Worm (Caenorhabditis elegans) whole organism, L3 larva: Measurements from ENCODE around the gene syd-1.
A peak's percentile ranks its signal among the peaks of the same experiment; 100 is the strongest.

Experiments used
- R02D3.7 ChIP-seq: fragments of 150-350 bp; optimal IDR thresholded peaks from 2 replicates; lab custom pipeline; 2014; ENCODE audit warnings: missing biosample characterization, missing genetic modification characterization
- aly-2 ChIP-seq: fragments of 150-350 bp; optimal IDR thresholded peaks from 2 replicates; lab custom pipeline; 2014; ENCODE audit warnings: missing biosample characterization, missing genetic modification characterization
- ama-1 ChIP-seq: fragments of 150-350 bp; optimal IDR thresholded peaks from 2 replicates; lab custom pipeline; 2018
- ceh-16 ChIP-seq: sonication (generic microtip); optimal IDR thresholded peaks from 2 replicates; lab custom pipeline; 2017; ENCODE audit warnings: missing biosample characterization, missing genetic modification characterization
- ceh-28 ChIP-seq: fragments of 150-350 bp; optimal IDR thresholded peaks from 2 replicates; lab custom pipeline; 2014; ENCODE audit warnings: missing biosample characterization, missing genetic modification reagents, missing genetic modification characterization
- ceh-82 ChIP-seq: fragments of 150-350 bp; optimal IDR thresholded peaks from 2 replicates; lab custom pipeline; 2014; ENCODE audit warnings: missing biosample characterization, missing genetic modification characterization
- ceh-9 ChIP-seq: sonication (generic microtip); optimal IDR thresholded peaks from 2 replicates; lab custom pipeline; 2018; ENCODE audit warnings: missing biosample characterization, missing genetic modification characterization
- daf-12 ChIP-seq: fragments of 150-350 bp; optimal IDR thresholded peaks from 2 replicates; lab custom pipeline; 2014; ENCODE audit warnings: missing biosample characterization, missing genetic modification reagents, missing genetic modification characterization
- egl-27 ChIP-seq: sonication (generic microtip); optimal IDR thresholded peaks from 4 replicates; lab custom pipeline; 2017; ENCODE audit warnings: missing biosample characterization, missing genetic modification reagents, missing genetic modification characterization
- egl-5 ChIP-seq: fragments of 150-350 bp; optimal IDR thresholded peaks from 2 replicates; lab custom pipeline; 2017; ENCODE audit warnings: missing biosample characterization, missing genetic modification reagents, missing genetic modification characterization, inconsistent platforms
- elt-1 ChIP-seq: fragments of 150-350 bp; optimal IDR thresholded peaks from 2 replicates; lab custom pipeline; 2014; ENCODE audit warnings: missing biosample characterization, missing genetic modification characterization
- elt-2 ChIP-seq: sonication (generic microtip); optimal IDR thresholded peaks from 2 replicates; lab custom pipeline; 2016; ENCODE audit warnings: missing genetic modification reagents, mild to moderate bottlenecking, missing genetic modification characterization, missing compliant biosample characterization
- eor-1 ChIP-seq, 2 experiments: fragments of 150-350 bp; optimal IDR thresholded peaks; 2 replicates each; lab custom pipeline; 2014 to 2018; ENCODE audit warnings: missing biosample characterization in 2 of 2, missing genetic modification characterization in 2 of 2
- fkh-10 ChIP-seq: sonication (generic microtip); optimal IDR thresholded peaks from 2 replicates; lab custom pipeline; 2017; ENCODE audit warnings: missing biosample characterization, missing genetic modification reagents, missing genetic modification characterization
- fkh-2 ChIP-seq: fragments of 150-350 bp; optimal IDR thresholded peaks from 2 replicates; lab custom pipeline; 2014; ENCODE audit warnings: missing biosample characterization, missing genetic modification reagents, missing genetic modification characterization
- fos-1 ChIP-seq: fragments of 150-350 bp; optimal IDR thresholded peaks from 2 replicates; lab custom pipeline; 2014; ENCODE audit warnings: missing biosample characterization, missing genetic modification characterization
- hmg-11 ChIP-seq: sonication (generic microtip); optimal IDR thresholded peaks from 2 replicates; lab custom pipeline; 2016; ENCODE audit warnings: missing genetic modification characterization, missing compliant biosample characterization
- jun-1 ChIP-seq: fragments of 150-350 bp; optimal IDR thresholded peaks from 2 replicates; lab custom pipeline; 2014; ENCODE audit warnings: missing biosample characterization, missing genetic modification reagents, missing genetic modification characterization
- lsy-12 ChIP-seq: sonication (generic microtip); optimal IDR thresholded peaks from 2 replicates; lab custom pipeline; 2016; ENCODE audit warnings: mild to moderate bottlenecking, missing genetic modification characterization, missing compliant biosample characterization
- mdl-1 ChIP-seq: fragments of 150-350 bp; optimal IDR thresholded peaks from 2 replicates; lab custom pipeline; 2014; ENCODE audit warnings: missing biosample characterization, missing genetic modification characterization
- nfya-1 ChIP-seq: sonication (generic microtip); optimal IDR thresholded peaks from 2 replicates; lab custom pipeline; 2017; ENCODE audit warnings: missing genetic modification characterization, mild to moderate bottlenecking, missing compliant biosample characterization, antibody characterized with exemption, moderate library complexity; ENCODE audit not compliant: insufficient read depth
- nhr-12 ChIP-seq: fragments of 150-350 bp; optimal IDR thresholded peaks from 2 replicates; lab custom pipeline; 2014; ENCODE audit warnings: missing biosample characterization, missing genetic modification characterization
- nhr-23 ChIP-seq: fragments of 150-350 bp; optimal IDR thresholded peaks from 2 replicates; lab custom pipeline; 2014; ENCODE audit warnings: missing biosample characterization, missing genetic modification reagents, missing genetic modification characterization
- nhr-237 ChIP-seq: fragments of 150-350 bp; optimal IDR thresholded peaks from 2 replicates; lab custom pipeline; 2014; ENCODE audit warnings: missing biosample characterization, missing genetic modification characterization
- nhr-25 ChIP-seq: sonication (generic microtip); optimal IDR thresholded peaks from 2 replicates; lab custom pipeline; 2017; ENCODE audit warnings: missing biosample characterization, missing genetic modification characterization
- nhr-28 ChIP-seq: fragments of 150-350 bp; optimal IDR thresholded peaks from 2 replicates; lab custom pipeline; 2014; ENCODE audit warnings: missing biosample characterization, missing genetic modification characterization
- nhr-43 ChIP-seq: sonication (generic microtip); optimal IDR thresholded peaks from 2 replicates; lab custom pipeline; 2016; ENCODE audit warnings: mild to moderate bottlenecking, missing genetic modification characterization, missing compliant biosample characterization; ENCODE audit not compliant: poor library complexity, severe bottlenecking
- nhr-67 ChIP-seq: fragments of 150-350 bp; optimal IDR thresholded peaks from 2 replicates; lab custom pipeline; 2014; ENCODE audit warnings: missing biosample characterization, missing genetic modification characterization
- nhr-77 ChIP-seq: fragments of 150-350 bp; optimal IDR thresholded peaks from 2 replicates; lab custom pipeline; 2014; ENCODE audit warnings: missing biosample characterization, missing genetic modification characterization
- pha-4 ChIP-seq: fragments of 150-350 bp; optimal IDR thresholded peaks from 2 replicates; lab custom pipeline; 2014; ENCODE audit warnings: missing biosample characterization, missing genetic modification reagents, missing genetic modification characterization
- pqm-1 ChIP-seq: fragments of 150-350 bp; optimal IDR thresholded peaks from 2 replicates; lab custom pipeline; 2017; ENCODE audit warnings: missing biosample characterization, missing genetic modification characterization, inconsistent platforms
- sea-2 ChIP-seq: fragments of 150-350 bp; sonication (generic microtip); optimal IDR thresholded peaks from 4 replicates; lab custom pipeline; 2014; ENCODE audit warnings: missing biosample characterization, missing genetic modification reagents, missing genetic modification characterization
- skn-1 ChIP-seq: fragments of 150-350 bp; optimal IDR thresholded peaks from 2 replicates; lab custom pipeline; 2014; ENCODE audit warnings: missing biosample characterization, missing genetic modification characterization
- tbx-2 ChIP-seq: sonication (generic microtip); optimal IDR thresholded peaks from 2 replicates; lab custom pipeline; 2016; ENCODE audit warnings: mild to moderate bottlenecking, missing genetic modification characterization, missing compliant biosample characterization
- unc-39 ChIP-seq: sonication (generic microtip); optimal IDR thresholded peaks from 4 replicates; lab custom pipeline; 2017; ENCODE audit warnings: missing biosample characterization, missing genetic modification characterization
- unc-62 ChIP-seq: fragments of 150-350 bp; sonication (generic microtip); optimal IDR thresholded peaks from 4 replicates; lab custom pipeline; 2014; ENCODE audit warnings: missing biosample characterization, missing genetic modification reagents, missing genetic modification characterization
- ztf-4 ChIP-seq: fragments of 150-350 bp; optimal IDR thresholded peaks from 2 replicates; lab custom pipeline; 2014; ENCODE audit warnings: missing biosample characterization, missing genetic modification characterization

syd-1 gene

ce11 chrII:7620413-7620812 lies 25.7 kb upstream of the syd-1 start, which contains the start of gene R07G3.8:
Gene R07G3.8, minus strand, starts transcription at chrII:7620513.
- TF ChIP-seq ceh-82 (tag; lab: Kevin White, UChicago) (no peak), nhr-77 (tag; lab: Kevin White, UChicago) (no peak), nhr-28 (tag; lab: Kevin White, UChicago) (no peak), pqm-1 (no peak), fkh-10 (no peak), tbx-2 (tag; lab: Kevin White, UChicago) (no peak), nhr-237 (no peak), elt-1 (no peak), aly-2 (no peak), nhr-43 (tag; lab: Kevin White, UChicago) (no peak), mdl-1 (tag; lab: Kevin White, UChicago) (no peak)

DNA sequence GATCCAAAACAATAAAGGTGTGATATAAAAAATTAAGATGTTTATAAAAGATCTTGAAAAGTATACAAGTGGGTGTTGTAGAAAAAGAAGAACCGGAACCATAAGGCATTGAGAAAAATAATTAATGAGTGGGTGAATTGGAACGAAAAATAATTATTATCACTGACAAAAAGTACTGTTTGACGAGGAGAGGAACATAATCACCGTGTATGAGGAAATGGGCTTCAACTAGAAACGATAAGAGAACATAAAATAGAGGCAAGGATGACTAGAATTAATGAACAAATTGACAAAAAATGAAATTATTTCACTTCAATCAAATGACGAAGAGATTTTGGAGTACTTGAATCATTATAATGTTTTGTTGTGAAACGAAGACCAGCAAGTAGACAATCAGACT lies 23.5 kb upstream of the syd-1 start:
- TF ChIP-seq R02D3.7 (tag; lab: Kevin White, UChicago) (no peak), ceh-9 (tag; lab: Kevin White, UChicago) (no peak), nhr-67 (tag; lab: Kevin White, UChicago) (no peak), mdl-1 (tag; lab: Kevin White, UChicago) (no peak), elt-2 (tag; lab: Kevin White, UChicago) (peak; percentile 37), pha-4 (tag; lab: Kevin White, UChicago) (peak; percentile 5), ztf-4 (tag; lab: Kevin White, UChicago) (no peak), nfya-1 (no peak), unc-39 (tag; lab: Kevin White, UChicago) (no peak), nhr-237 (no peak), ceh-82 (tag; lab: Kevin White, UChicago) (no peak), ceh-16 (tag; lab: Kevin White, UChicago) (no peak), nhr-12 (no peak), eor-1 (tag; optimal IDR thresholded peaks at IDR 0.05; lab: Kevin White, UChicago) (no peak), fkh-10 (no peak), nhr-23 (no peak), pqm-1 (peak; percentile 52), nhr-25 (tag; lab: Kevin White, UChicago) (no peak), sea-2 (GFP tag; lab: Kevin White, UChicago) (no peak), aly-2 (no peak), daf-12 (tag; lab: Kevin White, UChicago) (no peak), fkh-2 (tag; lab: Kevin White, UChicago) (no peak), jun-1 (tag; lab: Kevin White, UChicago) (no peak), skn-1 (tag; lab: Kevin White, UChicago) (no peak), egl-27 (no peak)

DNA sequence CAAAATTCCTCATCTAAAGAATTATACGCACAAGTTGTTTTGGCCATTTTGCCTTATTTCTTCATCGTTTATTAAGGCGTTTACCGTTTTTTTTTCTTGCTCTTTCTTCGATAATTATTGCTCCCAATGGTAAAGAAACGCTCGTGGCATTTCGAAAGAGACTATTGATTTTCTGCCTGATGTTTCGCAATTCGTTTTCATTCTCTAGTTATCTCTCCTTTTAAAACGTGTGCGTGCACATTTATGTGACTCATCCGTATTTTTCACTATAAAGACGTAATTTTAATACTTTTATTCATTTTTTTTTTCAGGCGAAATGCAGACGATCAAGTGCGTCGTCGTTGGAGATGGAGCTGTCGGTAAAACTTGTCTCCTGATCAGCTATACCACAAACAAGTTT lies 21.4 kb upstream of the syd-1 start, which contains the start of gene cdc-42:
Gene cdc-42 (plus strand): TSS at position 312 of the 400 bp plus-strand sequence.
- peak; percentile 16 for TF ChIP-seq ama-1
- no peak for TF ChIP-seq fos-1 (tag; lab: Kevin White, UChicago)

ce11 chrII:7615318-7615891 lies 20.7 kb upstream of the syd-1 start:
- peak; percentile 7 for TF ChIP-seq R02D3.7 (tag; lab: Kevin White, UChicago)
- no peak for TF ChIP-seq nhr-25 (tag; lab: Kevin White, UChicago)
- TF ChIP-seq ztf-4 (tag; lab: Kevin White, UChicago), result no peak
- TF ChIP-seq nfya-1, result peak; percentile 53
- TF ChIP-seq elt-2 (tag; lab: Kevin White, UChicago), result peak; percentile 15
- TF ChIP-seq ceh-28, result peak; percentile 56
- no peak for TF ChIP-seq egl-5 (tag; lab: Kevin White, UChicago)
- TF ChIP-seq lsy-12 (tag; lab: Kevin White, UChicago), result no peak
- no peak for TF ChIP-seq unc-62 (GFP tag; lab: Kevin White, UChicago)
- peak; percentile 5 for TF ChIP-seq nhr-23
- no peak for TF ChIP-seq nhr-237
- TF ChIP-seq pha-4 (tag; lab: Kevin White, UChicago), result peak; percentile 47
- peak; percentile 66 for TF ChIP-seq hmg-11 (tag; lab: Kevin White, UChicago)
- peak; percentile 69 for TF ChIP-seq ama-1
